Worm (Caenorhabditis elegans) whole organism, L1 larva: ENCODE results near the gene F57A8.6.

Source experiments
- jun-1 ChIP-seq: fragments of 150-350 bp; optimal IDR thresholded peaks from 2 replicates; lab custom pipeline; 2014; ENCODE audit warnings: missing biosample characterization, missing genetic modification reagents, missing genetic modification characterization
- unc-62 ChIP-seq: fragments of 150-350 bp; optimal IDR thresholded peaks from 2 replicates; lab custom pipeline; 2014; ENCODE audit warnings: missing biosample characterization, missing genetic modification reagents, missing genetic modification characterization

- TF ChIP-seq unc-62 (GFP tag; lab: Kevin White, UChicago) = no peak
- TF ChIP-seq jun-1 (tag; lab: Kevin White, UChicago) = no peak
Observed at ce11 chrV:10070541-10070940, 3.2 kb downstream of the F57A8.6 start, which contains the start of gene nhr-192.
